Worm (Caenorhabditis elegans): Measurements from ENCODE around the gene mig-10.
A peak's percentile ranks its signal among the peaks of the same experiment; 100 is the strongest.

DNA sequence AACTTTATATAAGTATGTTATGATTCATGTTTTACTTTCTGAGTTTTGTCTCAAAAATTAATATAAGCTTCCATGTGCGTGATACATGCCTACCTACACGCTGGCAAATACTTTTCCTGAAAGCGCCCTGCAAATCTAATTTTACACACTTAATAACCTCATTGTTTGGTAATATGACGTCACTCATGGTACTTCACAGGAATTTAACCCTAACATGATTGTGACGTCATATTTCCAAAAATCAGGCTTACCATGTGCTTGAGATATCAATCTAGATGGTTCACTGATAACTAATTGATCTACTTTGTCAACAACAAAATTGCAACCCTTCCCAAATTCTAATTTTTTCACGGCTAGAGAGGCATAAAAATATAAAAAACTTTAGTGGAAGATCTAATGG is 24.5 kb downstream of the mig-10 start:
- TF ChIP-seq mab-5 (tag; optimal IDR thresholded peaks at IDR 0.05) (no peak), unc-62 (GFP tag; optimal IDR thresholded peaks at IDR 0.05) (no peak), nhr-28 (tag; optimal IDR thresholded peaks at IDR 0.05) (no peak), lin-32 (GFP tag; optimal IDR thresholded peaks at IDR 0.05) (no peak), blmp-1 (tag; optimal IDR thresholded peaks at IDR 0.05) (no peak), ztf-11 (tag; optimal IDR thresholded peaks at IDR 0.05) (no peak), pha-4 (tag; optimal IDR thresholded peaks at IDR 0.05) (no peak), snpc-4 (tag; optimal IDR thresholded peaks at IDR 0.05) (no peak), zip-8 (tag; optimal IDR thresholded peaks at IDR 0.05) (peak; percentile 95)
